Worm (Caenorhabditis elegans) whole organism, L4/young adult: Measurements from ENCODE around the gene T13C2.3.
A peak's percentile ranks its signal among the peaks of the same experiment; 100 is the strongest.

ENCODE experiments used
- W03F9.2 ChIP-seq: fragments of 150-350 bp; optimal IDR thresholded peaks from 2 replicates; lab custom pipeline; 2014; ENCODE audit warnings: missing biosample characterization, missing genetic modification characterization
- dao-5 ChIP-seq: sonication (generic microtip); optimal IDR thresholded peaks from 2 replicates; lab custom pipeline; 2016; ENCODE audit warnings: missing genotype, missing genetic modification characterization, moderate library complexity, missing compliant biosample characterization
- him-1 ChIP-seq: sonication (generic microtip); optimal IDR thresholded peaks from 2 replicates; lab custom pipeline; 2016; ENCODE audit warnings: missing genotype, missing genetic modification reagents, missing genetic modification characterization, missing compliant biosample characterization

The T13C2.3 gene

ce11 chrII:6807162-6807561, 18.1 kb downstream of the T13C2.3 start, which contains the start of gene F31E8.5:
TSS of gene F31E8.5 (minus strand) at chrII:6807262.
- TF ChIP-seq dao-5 (tag; lab: Kevin White, UChicago) (no peak), him-1 (tag; lab: Kevin White, UChicago) (no peak), W03F9.2 (tag; lab: Kevin White, UChicago) (no peak)

ce11 chrII:6808539-6808938, 19.5 kb downstream of the T13C2.3 start:
- no peak for TF ChIP-seq dao-5 (tag; lab: Kevin White, UChicago)
- TF ChIP-seq W03F9.2 (tag; lab: Kevin White, UChicago): no peak
- peak; percentile 80 for TF ChIP-seq him-1 (tag; lab: Kevin White, UChicago)

ce11 chrII:6810663-6811062, 21.6 kb downstream of the T13C2.3 start, which contains the start of gene snt-1:
TSS of gene snt-1 (plus strand) at chrII:6810963.
- TF ChIP-seq dao-5 (tag; lab: Kevin White, UChicago) (no peak), W03F9.2 (tag; lab: Kevin White, UChicago) (no peak), him-1 (tag; lab: Kevin White, UChicago) (no peak)

- TF ChIP-seq dao-5 (tag; lab: Kevin White, UChicago) (no peak), him-1 (tag; lab: Kevin White, UChicago) (no peak), W03F9.2 (tag; lab: Kevin White, UChicago) (no peak)
These were observed 23.5 kb downstream of the T13C2.3 start for ce11 chrII:6812514-6812913.

ce11 chrII:6816324-6816723, 27.3 kb downstream of the T13C2.3 start:
- TF ChIP-seq dao-5 (tag; lab: Kevin White, UChicago): no peak
- TF ChIP-seq W03F9.2 (tag; lab: Kevin White, UChicago): no peak
- TF ChIP-seq him-1 (tag; lab: Kevin White, UChicago): no peak

- TF ChIP-seq him-1 (tag; lab: Kevin White, UChicago): peak; percentile 16
- TF ChIP-seq W03F9.2 (tag; lab: Kevin White, UChicago): no peak
- TF ChIP-seq dao-5 (tag; lab: Kevin White, UChicago): no peak
These were observed 31.4 kb downstream of the T13C2.3 start for ce11 chrII:6820278-6820971.

- TF ChIP-seq him-1 (tag; lab: Kevin White, UChicago): no peak
- TF ChIP-seq dao-5 (tag; lab: Kevin White, UChicago): no peak
- TF ChIP-seq W03F9.2 (tag; lab: Kevin White, UChicago): no peak
These were observed 32.1 kb downstream of the T13C2.3 start for ce11 chrII:6821118-6821517.

- TF ChIP-seq W03F9.2 (tag; lab: Kevin White, UChicago): no peak
- no peak for TF ChIP-seq him-1 (tag; lab: Kevin White, UChicago)
- TF ChIP-seq dao-5 (tag; lab: Kevin White, UChicago): no peak
These were observed 32.8 kb downstream of the T13C2.3 start for ce11 chrII:6821832-6822231.

ce11 chrII:6822347-6822746, 33.3 kb downstream of the T13C2.3 start:
- TF ChIP-seq him-1 (tag; lab: Kevin White, UChicago) (peak; percentile 5), W03F9.2 (tag; lab: Kevin White, UChicago) (no peak)

- no peak for TF ChIP-seq W03F9.2 (tag; lab: Kevin White, UChicago)
- TF ChIP-seq dao-5 (tag; lab: Kevin White, UChicago): no peak
- no peak for TF ChIP-seq him-1 (tag; lab: Kevin White, UChicago)
These were observed 34.2 kb downstream of the T13C2.3 start for ce11 chrII:6823233-6823632.

ce11 chrII:6823912-6824311, 34.9 kb downstream of the T13C2.3 start:
- TF ChIP-seq dao-5 (tag; lab: Kevin White, UChicago) (no peak), him-1 (tag; lab: Kevin White, UChicago) (peak; percentile 40), W03F9.2 (tag; lab: Kevin White, UChicago) (no peak)

ce11 chrII:6824524-6824923, 35.5 kb downstream of the T13C2.3 start:
- TF ChIP-seq W03F9.2 (tag; lab: Kevin White, UChicago) (no peak), dao-5 (tag; lab: Kevin White, UChicago) (no peak), him-1 (tag; lab: Kevin White, UChicago) (no peak)

ce11 chrII:6825732-6826131, 36.7 kb downstream of the T13C2.3 start:
- TF ChIP-seq W03F9.2 (tag; lab: Kevin White, UChicago) (no peak), dao-5 (tag; lab: Kevin White, UChicago) (no peak), him-1 (tag; lab: Kevin White, UChicago) (no peak)

ce11 chrII:6826726-6827125, 37.7 kb downstream of the T13C2.3 start:
- no peak for TF ChIP-seq dao-5 (tag; lab: Kevin White, UChicago)
- no peak for TF ChIP-seq him-1 (tag; lab: Kevin White, UChicago)
- no peak for TF ChIP-seq W03F9.2 (tag; lab: Kevin White, UChicago)
